Worm (Caenorhabditis elegans) whole organism, L4 larva: ENCODE data around the gene R13A5.7.
A peak's percentile ranks its signal among the peaks of the same experiment; 100 is the strongest.

Experiments
- ceh-82 ChIP-seq: sonication (generic microtip); optimal IDR thresholded peaks from 2 replicates; lab custom pipeline; 2017; ENCODE audit warnings: missing biosample characterization, missing genetic modification characterization
- ces-1 ChIP-seq: fragments of 150-350 bp; sonication (generic microtip); optimal IDR thresholded peaks from 4 replicates; lab custom pipeline; 2014; ENCODE audit warnings: missing biosample characterization, missing genetic modification reagents, missing genetic modification characterization
- dpl-1 ChIP-seq: fragments of 150-350 bp; optimal IDR thresholded peaks from 2 replicates; lab custom pipeline; 2014; ENCODE audit warnings: missing biosample characterization, missing genetic modification reagents, missing genetic modification characterization
- gei-8 ChIP-seq: fragments of 200-800 bp; sonication (Bioruptor generic); optimal IDR thresholded peaks from 2 replicates; lab custom pipeline; 2018; ENCODE audit warnings: mild to moderate bottlenecking, missing genetic modification characterization, missing compliant biosample characterization
- jun-1 ChIP-seq: fragments of 150-350 bp; optimal IDR thresholded peaks from 2 replicates; lab custom pipeline; 2014; ENCODE audit warnings: missing biosample characterization, missing genetic modification reagents, missing genetic modification characterization
- lin-13 ChIP-seq: fragments of 150-350 bp; optimal IDR thresholded peaks from 2 replicates; lab custom pipeline; 2014; ENCODE audit warnings: missing biosample characterization, missing genetic modification reagents, missing genetic modification characterization
- madf-5 ChIP-seq, 2 experiments: fragments of 200-800 bp; sonication (Bioruptor generic); IDR thresholded peaks; 2 replicates each; pipeline ENCODE4 v1.3.6; 2022; ENCODE audit warnings: missing compliant biosample characterization in 2 of 2, missing genetic modification characterization in 2 of 2
- mxl-3 ChIP-seq: fragments of 200-800 bp; sonication (Bioruptor generic); optimal IDR thresholded peaks from 2 replicates; lab custom pipeline; 2018; ENCODE audit warnings: mild to moderate bottlenecking, missing genetic modification characterization, missing compliant biosample characterization
- nhr-28 ChIP-seq: fragments of 150-350 bp; optimal IDR thresholded peaks from 2 replicates; lab custom pipeline; 2014; ENCODE audit warnings: missing biosample characterization, missing genetic modification characterization
- pha-4 ChIP-seq, 2 experiments: fragments of 150-350 bp in 1 of 2; fragments of 200-800 bp in 1 of 2; sonication (Bioruptor generic) in 1 of 2; IDR thresholded peaks in 1 of 2; optimal IDR thresholded peaks in 1 of 2; 2 replicates each; pipeline versions ENCODE4 v1.3.6 to Lab custom; 2014 to 2022; ENCODE audit warnings: missing genetic modification characterization in 2 of 2, missing genetic modification reagents in 2 of 2, missing biosample characterization in 1 of 2, missing compliant biosample characterization in 1 of 2
- unc-62 ChIP-seq, 3 experiments: fragments of 150-350 bp in 1 of 3; sonication (generic microtip); optimal IDR thresholded peaks in 2 of 3; peaks in 1 of 3; 1 replicate in 1 of 3; 2 replicates in 2 of 3; lab custom pipeline; 2014 to 2017; ENCODE audit warnings: missing biosample characterization in 3 of 3, missing genetic modification characterization in 3 of 3, missing genetic modification reagents in 3 of 3, missing genotype in 1 of 3
- zag-1 ChIP-seq: fragments of 150-350 bp; optimal IDR thresholded peaks from 2 replicates; lab custom pipeline; 2014; ENCODE audit warnings: missing biosample characterization, missing genetic modification characterization

DNA sequence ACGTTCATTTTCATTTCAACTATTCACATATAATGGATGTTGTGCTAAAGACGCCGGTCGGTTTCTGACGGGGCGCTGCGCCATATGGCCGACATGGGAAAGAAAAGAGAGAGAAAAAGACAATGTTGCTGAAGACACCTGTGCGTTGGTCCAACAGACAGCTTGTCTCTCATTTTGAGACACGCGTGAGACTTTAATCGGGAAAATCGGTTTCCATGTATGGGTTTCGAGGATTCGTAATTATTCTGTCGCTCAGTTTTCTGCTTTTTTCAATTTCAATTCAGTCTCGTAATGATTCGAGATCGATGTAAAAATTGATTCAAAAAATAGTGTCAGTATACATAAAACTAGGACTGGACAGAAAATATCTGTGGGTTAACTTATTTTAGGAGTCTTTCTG lies 39.1 kb downstream of the R13A5.7 start:
- TF ChIP-seq jun-1 (tag; lab: Kevin White, UChicago) (no peak), zag-1 (tag; lab: Kevin White, UChicago) (no peak), nhr-28 (tag; lab: Kevin White, UChicago) (no peak), madf-5 (GFP tag; IDR thresholded peaks at IDR 0.05; lab: Robert Waterston, UW) (no peak), gei-8 (no peak), ceh-82 (tag; lab: Kevin White, UChicago) (no peak), pha-4 (GFP tag; IDR thresholded peaks at IDR 0.05; lab: Robert Waterston, UW) (no peak), pha-4 (tag; optimal IDR thresholded peaks at IDR 0.05; lab: Kevin White, UChicago) (no peak), ces-1 (GFP tag; lab: Kevin White, UChicago) (no peak), dpl-1 (GFP tag; lab: Kevin White, UChicago) (no peak), mxl-3 (no peak), unc-62 (GFP tag; optimal IDR thresholded peaks at IDR 0.05 in 1 of 2; lab: Kevin White, UChicago) (peak in 1 of 2 experiments; percentile 97), unc-62 (tag; optimal IDR thresholded peaks at IDR 0.05; lab: Kevin White, UChicago) (no peak), lin-13 (GFP tag; lab: Kevin White, UChicago) (no peak)
